Fruit fly (Drosophila melanogaster): ENCODE results near the gene DppIII.

dm6 chr3R:8333768-8334470, 10.3 kb upstream of the DppIII start, which contains the start of gene Poxm:
- TF ChIP-seq gl (tag; optimal IDR thresholded peaks at IDR 0.05) (peak; percentile 76), CG15710 (tag; optimal IDR thresholded peaks at IDR 0.05) (peak; percentile 97), CG17806 (tag; optimal IDR thresholded peaks at IDR 0.05) (peak; percentile 94), CG8301 (tag; optimal IDR thresholded peaks at IDR 0.05) (peak; percentile 96), rn (GFP tag; IDR thresholded peaks at IDR 0.05) (peak; percentile 87)

All from whole organism, pupa.